Worm (Caenorhabditis elegans): ENCODE data around the gene W09D6.4.

ce11 chrIII:11059775-11060174 lies 19.8 kb upstream of the W09D6.4 start:
- TF ChIP-seq ZK546.5 (tag; optimal IDR thresholded peaks at IDR 0.05), result no peak
- TF ChIP-seq ztf-11 (tag; optimal IDR thresholded peaks at IDR 0.05), result no peak
- peak; percentile 4 for TF ChIP-seq ceh-28 (tag; optimal IDR thresholded peaks at IDR 0.05)
- TF ChIP-seq nhr-12 (tag; optimal IDR thresholded peaks at IDR 0.05), result no peak
- TF ChIP-seq eor-1 (tag; optimal IDR thresholded peaks at IDR 0.05), result no peak

Data from whole organism, L3 larva.